Worm (Caenorhabditis elegans): ENCODE results near the gene his-64.

Gene his-64

ce11 chrIV:11434575-11434974 is 27.7 kb downstream of the his-64 start:
- TF ChIP-seq attf-4 (tag; optimal IDR thresholded peaks at IDR 0.05) (no peak), pqm-1 (tag; optimal IDR thresholded peaks at IDR 0.05) (peak; percentile 71), php-3 (GFP tag; IDR thresholded peaks at IDR 0.05) (0 out of 2 replicates have a peak, but pooled peaks have one; percentile 33), dve-1 (tag; optimal IDR thresholded peaks at IDR 0.05; ENCODE audit: insufficient read depth) (peak; percentile 62), daf-16 (GFP tag; optimal IDR thresholded peaks at IDR 0.05) (no peak), daf-16 (tag; optimal IDR thresholded peaks at IDR 0.05) (peak; percentile 61), nhr-28 (tag; optimal IDR thresholded peaks at IDR 0.05) (peak; percentile 31), aha-1 (tag) (peak; percentile 21), dmd-6 (GFP tag; IDR thresholded peaks at IDR 0.05) (peak; percentile 50; the same call in 1 of the 2 replicates), T20F7.1 (GFP tag; optimal IDR thresholded peaks at IDR 0.05) (no peak)

- no peak for TF ChIP-seq F26F4.8 (GFP tag; conservative IDR thresholded peaks at IDR 0.05)
- TF ChIP-seq gei-8 (GFP tag; optimal IDR thresholded peaks at IDR 0.05), result no peak
- TF ChIP-seq hlh-30 (tag; optimal IDR thresholded peaks at IDR 0.05; ENCODE audit: insufficient read depth), result no peak
- no peak for TF ChIP-seq daf-8 (GFP tag; IDR thresholded peaks at IDR 0.05)
- TF ChIP-seq T20F7.1 (GFP tag; optimal IDR thresholded peaks at IDR 0.05), result no peak
- no peak for TF ChIP-seq egl-43 (GFP tag; IDR thresholded peaks at IDR 0.05)
- TF ChIP-seq dve-1 (tag; optimal IDR thresholded peaks at IDR 0.05; ENCODE audit: insufficient read depth), result no peak
- TF ChIP-seq mep-1 (tag; optimal IDR thresholded peaks at IDR 0.05), result no peak
- TF ChIP-seq nhr-77 (tag; optimal IDR thresholded peaks at IDR 0.05), result no peak
- TF ChIP-seq fos-1 (tag; optimal IDR thresholded peaks at IDR 0.05), result no peak
- no peak for TF ChIP-seq mdl-1 (tag; optimal IDR thresholded peaks at IDR 0.05)
- no peak for TF ChIP-seq ctbp-1 (GFP tag; IDR thresholded peaks at IDR 0.05)
Measured at ce11 chrIV:11435761-11436160, 28.8 kb downstream of the his-64 start.

DNA sequence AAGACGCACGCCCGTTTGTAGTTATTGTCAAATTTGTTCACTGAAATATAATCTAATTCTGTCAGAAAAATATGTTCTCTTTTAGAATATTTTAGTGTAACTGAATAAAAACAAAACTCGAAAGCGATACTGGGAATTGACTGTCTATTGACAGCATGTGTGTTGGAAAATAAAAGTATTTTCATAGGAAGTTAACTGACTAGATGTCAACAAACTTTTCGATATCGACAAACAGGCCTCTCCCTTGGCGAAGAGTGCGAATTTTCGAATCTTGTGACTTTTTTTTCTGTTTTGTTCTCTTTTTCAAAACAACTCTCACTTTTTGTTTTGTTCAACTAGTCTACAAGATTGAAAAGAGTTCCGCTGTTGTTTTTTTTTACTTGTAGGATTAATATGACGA is 31.3 kb downstream of the his-64 start:
- TF ChIP-seq ces-1 (GFP tag; optimal IDR thresholded peaks at IDR 0.05) (no peak), zip-2 (tag; optimal IDR thresholded peaks at IDR 0.05) (no peak), duxl-1 (tag; optimal IDR thresholded peaks at IDR 0.05; ENCODE audit: poor library complexity) (no peak), ztf-11 (tag; optimal IDR thresholded peaks at IDR 0.05) (no peak), R02D3.7 (tag; optimal IDR thresholded peaks at IDR 0.05) (no peak), daf-12 (tag; optimal IDR thresholded peaks at IDR 0.05) (no peak), daf-16 (GFP tag; optimal IDR thresholded peaks at IDR 0.05) (no peak), daf-16 (tag; optimal IDR thresholded peaks at IDR 0.05) (peak; percentile 92), saeg-2 (GFP tag; IDR thresholded peaks at IDR 0.05) (no peak), T20F7.1 (GFP tag; optimal IDR thresholded peaks at IDR 0.05) (no peak), ZK337.2 (GFP tag; IDR thresholded peaks at IDR 0.05) (no peak), dmd-8 (GFP tag; IDR thresholded peaks at IDR 0.05) (no peak), lsy-2 (tag; optimal IDR thresholded peaks at IDR 0.05) (no peak), Y75B8A.6 (GFP tag; IDR thresholded peaks at IDR 0.05) (no peak), hlh-11 (tag; optimal IDR thresholded peaks at IDR 0.05) (no peak), ama-1 (optimal IDR thresholded peaks at IDR 0.05) (peak; percentile 22), rbr-2 (tag; optimal IDR thresholded peaks at IDR 0.05) (peak; percentile 1), ceh-20 (GFP tag; IDR thresholded peaks at IDR 0.05) (no peak), F26F4.8 (GFP tag; conservative IDR thresholded peaks at IDR 0.05) (no peak), dmd-6 (GFP tag; IDR thresholded peaks at IDR 0.05) (peak; percentile 44; the same call in 1 of the 2 replicates), mes-2 (tag; optimal IDR thresholded peaks at IDR 0.05; ENCODE audit: poor library complexity, severe bottlenecking) (no peak), aha-1 (tag) (peak; percentile 79), dmd-9 (GFP tag; IDR thresholded peaks at IDR 0.05) (no peak), Y48G9A.11 (GFP tag; IDR thresholded peaks at IDR 0.05) (no peak)

Measured in whole organism, L4 larva.